Worm (Caenorhabditis elegans) whole organism, mixed stage, embryonic: ENCODE measurements around the gene uaf-2.
A peak's percentile ranks its signal among the peaks of the same experiment; 100 is the strongest.

Experiments used
- M03D4.4 ChIP-seq: sonication (generic microtip); optimal IDR thresholded peaks from 2 replicates; lab custom pipeline; 2017; ENCODE audit warnings: mild to moderate bottlenecking, missing genetic modification characterization, missing compliant biosample characterization
- bed-3 ChIP-seq: fragments of 200-800 bp; sonication (Bioruptor generic); optimal IDR thresholded peaks from 3 replicates; lab custom pipeline; 2018; ENCODE audit warnings: mild to moderate bottlenecking, missing genetic modification characterization, moderate library complexity, missing compliant biosample characterization
- blmp-1 ChIP-seq: fragments of 150-350 bp; optimal IDR thresholded peaks from 2 replicates; lab custom pipeline; 2014; ENCODE audit warnings: missing biosample characterization, missing genetic modification characterization
- ceh-83 ChIP-seq: fragments of 200-800 bp; sonication (Bioruptor generic); optimal IDR thresholded peaks from 2 replicates; lab custom pipeline; 2018; ENCODE audit warnings: mild to moderate bottlenecking, missing genetic modification characterization, missing compliant biosample characterization
- ces-1 ChIP-seq: fragments of 150-350 bp; optimal IDR thresholded peaks from 2 replicates; lab custom pipeline; 2014; ENCODE audit warnings: missing biosample characterization, missing genetic modification reagents, missing genetic modification characterization
- cnd-1 ChIP-seq: fragments of 200-800 bp; sonication (Bioruptor generic); optimal IDR thresholded peaks from 2 replicates; lab custom pipeline; 2018; ENCODE audit warnings: mild to moderate bottlenecking, missing genetic modification characterization, missing compliant biosample characterization
- elt-1 ChIP-seq: sonication (generic microtip); optimal IDR thresholded peaks from 2 replicates; lab custom pipeline; 2017; ENCODE audit warnings: missing genetic modification characterization, mild to moderate bottlenecking, missing compliant biosample characterization, antibody characterized with exemption, moderate library complexity, borderline replicate concordance; ENCODE audit not compliant: insufficient read depth
- elt-3 ChIP-seq: fragments of 150-350 bp; optimal IDR thresholded peaks from 2 replicates; lab custom pipeline; 2014; ENCODE audit warnings: missing biosample characterization, missing genetic modification characterization
- flh-1 ChIP-seq: fragments of 200-800 bp; sonication (Bioruptor generic); optimal IDR thresholded peaks from 2 replicates; lab custom pipeline; 2018; ENCODE audit warnings: mild to moderate bottlenecking, missing genetic modification characterization, moderate library complexity, missing compliant biosample characterization
- ham-2 ChIP-seq: fragments of 200-800 bp; sonication (Bioruptor generic); optimal IDR thresholded peaks from 2 replicates; lab custom pipeline; 2018; ENCODE audit warnings: mild to moderate bottlenecking, missing genetic modification characterization, missing compliant biosample characterization
- hlh-1 ChIP-seq: fragments of 150-350 bp; optimal IDR thresholded peaks from 2 replicates; lab custom pipeline; 2014; ENCODE audit warnings: missing biosample characterization, missing genetic modification reagents, missing genetic modification characterization
- lin-13 ChIP-seq: fragments of 150-350 bp; optimal IDR thresholded peaks from 2 replicates; lab custom pipeline; 2014; ENCODE audit warnings: missing biosample characterization, missing genetic modification characterization
- lin-32 ChIP-seq: fragments of 200-800 bp; sonication (Bioruptor generic); optimal IDR thresholded peaks from 2 replicates; lab custom pipeline; 2018; ENCODE audit warnings: mild to moderate bottlenecking, missing genetic modification characterization, missing compliant biosample characterization
- lsy-2 ChIP-seq: fragments of 150-350 bp; optimal IDR thresholded peaks from 2 replicates; lab custom pipeline; 2014; ENCODE audit warnings: missing biosample characterization, missing genetic modification characterization
- mep-1 ChIP-seq: fragments of 150-350 bp; optimal IDR thresholded peaks from 2 replicates; lab custom pipeline; 2017; ENCODE audit warnings: missing biosample characterization, missing genetic modification reagents, missing genetic modification characterization, inconsistent platforms
- mls-2 ChIP-seq: sonication (generic microtip); optimal IDR thresholded peaks from 2 replicates; lab custom pipeline; 2016; ENCODE audit warnings: mild to moderate bottlenecking, missing genetic modification characterization, moderate library complexity, missing compliant biosample characterization
- nhr-12 ChIP-seq: fragments of 150-350 bp; optimal IDR thresholded peaks from 2 replicates; lab custom pipeline; 2014; ENCODE audit warnings: missing biosample characterization, missing genetic modification characterization
- nhr-237 ChIP-seq: fragments of 150-350 bp; optimal IDR thresholded peaks from 2 replicates; lab custom pipeline; 2014; ENCODE audit warnings: missing biosample characterization, missing genetic modification characterization
- nhr-28 ChIP-seq: fragments of 150-350 bp; optimal IDR thresholded peaks from 2 replicates; lab custom pipeline; 2014; ENCODE audit warnings: missing biosample characterization, missing genetic modification characterization
- nhr-76 ChIP-seq: sonication (generic microtip); optimal IDR thresholded peaks from 2 replicates; lab custom pipeline; 2017; ENCODE audit warnings: missing biosample characterization, missing genetic modification characterization
- pha-4 ChIP-seq: fragments of 150-350 bp; optimal IDR thresholded peaks from 2 replicates; lab custom pipeline; 2018; ENCODE audit warnings: missing biosample characterization, missing genetic modification reagents, missing genetic modification characterization
- sem-2 ChIP-seq: fragments of 200-800 bp; sonication (Bioruptor generic); optimal IDR thresholded peaks from 2 replicates; lab custom pipeline; 2018; ENCODE audit warnings: mild to moderate bottlenecking, missing genetic modification characterization, missing compliant biosample characterization
- snpc-4 ChIP-seq: fragments of 150-350 bp; optimal IDR thresholded peaks from 2 replicates; lab custom pipeline; 2014; ENCODE audit warnings: missing biosample characterization, missing genetic modification characterization
- sptf-1 ChIP-seq: sonication (generic microtip); optimal IDR thresholded peaks from 2 replicates; lab custom pipeline; 2017; ENCODE audit warnings: mild to moderate bottlenecking, missing genetic modification characterization, moderate library complexity, missing compliant biosample characterization
- tbx-8 ChIP-seq: fragments of 200-800 bp; sonication (Bioruptor generic); optimal IDR thresholded peaks from 2 replicates; lab custom pipeline; 2018; ENCODE audit warnings: mild to moderate bottlenecking, missing genetic modification characterization, moderate library complexity, missing compliant biosample characterization
- unc-39 ChIP-seq: fragments of 150-350 bp; optimal IDR thresholded peaks from 2 replicates; lab custom pipeline; 2014; ENCODE audit warnings: missing biosample characterization, missing genetic modification characterization
- unc-62 ChIP-seq: fragments of 150-350 bp; optimal IDR thresholded peaks from 2 replicates; lab custom pipeline; 2014; ENCODE audit warnings: missing biosample characterization, missing genetic modification reagents, missing genetic modification characterization
- ztf-11 ChIP-seq: fragments of 150-350 bp; optimal IDR thresholded peaks from 2 replicates; lab custom pipeline; 2014; ENCODE audit warnings: missing biosample characterization, missing genetic modification characterization

The uaf-2 gene

DNA sequence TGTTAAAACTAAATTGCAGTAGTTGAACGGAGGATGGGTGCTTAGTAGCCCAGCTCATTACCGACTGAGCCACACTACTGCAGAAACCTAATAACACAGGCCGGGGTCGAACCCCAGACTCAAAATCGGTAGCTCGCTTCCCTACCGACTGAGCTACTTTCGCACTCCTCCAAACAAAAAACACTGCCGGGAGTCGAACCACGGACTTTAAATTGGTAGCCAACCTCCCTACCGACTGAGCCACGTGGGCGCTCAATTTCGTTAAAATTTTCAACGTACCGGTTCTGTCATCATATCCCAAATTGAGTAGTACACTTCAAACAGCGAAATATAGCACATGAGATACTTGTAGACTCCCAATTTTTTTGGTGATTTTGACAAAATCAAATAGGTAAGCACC lies 31.9 kb upstream of the uaf-2 start:
- TF ChIP-seq flh-1 (GFP tag; lab: Kevin White, UChicago) (no peak), M03D4.4 (tag; lab: Kevin White, UChicago) (no peak)

DNA sequence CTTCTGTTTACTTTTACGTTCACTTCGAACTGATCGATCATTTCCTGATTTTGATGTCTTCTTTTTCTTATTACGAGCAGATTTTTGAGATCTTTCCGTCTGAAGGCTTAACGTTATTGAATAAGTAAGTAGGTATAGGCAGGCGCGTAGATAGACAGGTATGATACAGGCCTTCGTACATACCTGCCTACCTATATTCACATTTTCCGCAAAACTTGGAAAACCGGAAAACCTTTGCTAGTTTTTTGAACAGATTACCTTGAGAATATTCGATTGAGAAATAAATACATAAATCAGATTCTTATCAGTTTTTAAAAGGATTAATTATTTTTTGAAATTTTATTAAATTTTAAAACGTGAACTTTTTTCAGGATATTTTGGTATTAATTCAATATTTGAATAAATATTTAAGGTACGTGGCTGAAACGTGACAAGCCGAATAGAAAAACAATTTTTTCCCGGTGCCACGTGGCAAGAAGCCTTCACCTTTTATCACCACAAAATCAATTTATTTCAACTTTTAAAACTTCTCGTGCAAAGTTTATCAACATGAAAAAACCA lies 12.5 kb upstream of the uaf-2 start, which contains the start of the genes Y116A8C.37 and Y116A8C.38:
Y116A8C.37 (minus strand) TSS at position 101 of the 561 bp plus-strand sequence.
Y116A8C.38 (plus strand) TSS at position 511 of the 561 bp plus-strand sequence.
- no peak for TF ChIP-seq unc-39 (tag; lab: Kevin White, UChicago)
- no peak for TF ChIP-seq lin-13 (tag; lab: Kevin White, UChicago)
- TF ChIP-seq nhr-76 (tag; lab: Kevin White, UChicago): no peak
- TF ChIP-seq mep-1 (tag; lab: Kevin White, UChicago): no peak
- no peak for TF ChIP-seq lin-32
- no peak for TF ChIP-seq hlh-1 (tag; lab: Kevin White, UChicago)
- TF ChIP-seq ceh-83 (GFP tag; lab: Kevin White, UChicago): no peak
- no peak for TF ChIP-seq blmp-1 (tag; lab: Kevin White, UChicago)
- no peak for TF ChIP-seq ztf-11
- no peak for TF ChIP-seq nhr-12 (tag; lab: Kevin White, UChicago)
- TF ChIP-seq sem-2 (GFP tag; lab: Kevin White, UChicago): no peak
- TF ChIP-seq pha-4 (tag; lab: Kevin White, UChicago): no peak
- TF ChIP-seq elt-1 (tag; lab: Kevin White, UChicago): no peak
- no peak for TF ChIP-seq ham-2 (GFP tag; lab: Kevin White, UChicago)
- no peak for TF ChIP-seq unc-62 (GFP tag; lab: Kevin White, UChicago)
- TF ChIP-seq cnd-1 (tag; lab: Kevin White, UChicago): no peak
- no peak for TF ChIP-seq nhr-237 (tag; lab: Kevin White, UChicago)
- no peak for TF ChIP-seq bed-3 (GFP tag; lab: Kevin White, UChicago)
- no peak for TF ChIP-seq elt-3 (tag; lab: Kevin White, UChicago)

DNA sequence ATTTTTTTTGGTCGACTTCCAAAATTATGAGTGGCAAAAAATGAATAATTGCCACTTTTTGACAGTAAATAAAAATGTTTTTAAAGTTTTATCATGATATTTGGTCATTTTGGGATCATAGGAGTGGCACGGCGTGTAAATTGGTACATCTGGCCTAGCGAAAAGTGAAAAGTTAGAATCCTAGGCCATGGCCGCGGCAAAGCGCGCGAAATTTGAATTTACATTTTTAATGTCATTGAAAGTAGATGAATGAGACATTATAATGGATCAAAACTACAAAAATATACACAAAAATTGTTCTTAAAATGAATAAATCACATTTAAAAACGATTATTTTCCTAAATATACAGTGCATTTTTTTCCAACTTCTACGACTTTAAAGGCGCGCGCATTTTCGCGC lies 7.9 kb upstream of the uaf-2 start:
- TF ChIP-seq lsy-2 (tag; lab: Kevin White, UChicago) (no peak), sptf-1 (tag; lab: Kevin White, UChicago) (no peak), nhr-28 (tag; lab: Kevin White, UChicago) (no peak), hlh-1 (tag; lab: Kevin White, UChicago) (no peak), ham-2 (GFP tag; lab: Kevin White, UChicago) (no peak), snpc-4 (tag; lab: Kevin White, UChicago) (no peak), elt-3 (tag; lab: Kevin White, UChicago) (no peak), tbx-8 (GFP tag; lab: Kevin White, UChicago) (no peak)

DNA sequence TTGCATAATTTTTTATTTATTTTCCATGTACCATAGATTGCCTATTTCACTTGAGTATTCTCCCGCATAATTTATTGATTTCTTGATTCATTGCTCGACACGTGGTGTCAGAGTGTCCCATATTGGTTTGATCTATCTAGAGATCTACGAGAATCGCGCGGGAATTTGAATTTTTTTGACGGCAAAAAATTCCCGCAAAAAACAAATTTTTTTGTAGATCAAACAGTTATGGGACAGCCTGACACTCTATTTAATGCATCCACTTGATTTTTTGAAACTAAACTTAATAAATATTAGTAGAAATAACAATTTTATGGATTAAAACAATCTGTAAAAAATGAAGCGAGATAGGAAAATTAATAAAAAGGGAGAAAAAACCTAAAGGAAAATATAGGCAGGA lies 7.4 kb upstream of the uaf-2 start:
- no peak for TF ChIP-seq mls-2
- TF ChIP-seq mep-1 (tag; lab: Kevin White, UChicago): no peak
- no peak for TF ChIP-seq lsy-2 (tag; lab: Kevin White, UChicago)

DNA sequence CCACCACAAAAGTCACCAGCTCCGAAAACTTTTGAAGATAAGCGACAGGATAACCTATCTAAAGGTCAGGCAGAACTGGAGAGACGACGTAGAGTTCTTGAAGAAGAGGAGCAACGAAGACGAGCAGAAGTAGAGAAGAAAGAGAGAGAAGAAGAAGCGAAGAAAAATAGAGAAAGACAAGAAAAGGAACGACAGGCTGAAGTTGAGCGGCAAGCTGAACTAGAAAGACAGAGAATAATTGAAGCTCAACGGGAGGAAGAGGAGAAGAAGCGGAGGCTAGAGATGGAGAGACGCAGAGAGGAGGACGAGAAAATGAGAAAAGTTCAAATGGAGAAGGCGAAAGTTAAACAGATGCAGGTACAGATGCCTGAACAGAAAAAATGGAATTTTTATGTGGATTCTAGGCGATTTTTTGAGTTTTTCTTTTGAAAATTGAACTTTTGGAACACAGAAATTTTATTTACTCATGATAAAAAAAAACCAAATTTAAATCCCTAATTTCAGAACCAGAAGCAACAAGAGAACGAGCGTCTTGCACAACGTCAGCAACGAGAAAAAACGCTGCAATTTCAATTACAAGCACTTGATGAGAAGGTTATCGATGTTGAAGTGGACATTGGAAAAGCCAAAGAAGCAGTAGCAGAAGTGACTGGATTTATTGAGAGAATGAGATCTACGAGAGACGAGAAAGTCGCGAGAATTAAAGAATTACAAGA lies 2.6 kb upstream of the uaf-2 start:
- TF ChIP-seq cnd-1 (tag; lab: Kevin White, UChicago) (no peak), ces-1 (GFP tag; lab: Kevin White, UChicago) (peak; percentile 33)
- TF ChIP-seq, all 35 proteins: peak for 1
